Fruit fly (Drosophila melanogaster) whole organism, prepupa: Measurements from ENCODE around the gene CG4615.

Experiments
- CG11762 ChIP-seq: fragments of 200-800 bp; sonication (Bioruptor generic); optimal IDR thresholded peaks from 3 replicates; lab custom pipeline; 2016; ENCODE audit warnings: missing biosample characterization, missing genetic modification characterization; ENCODE audit not compliant: insufficient read depth
- CG6854 ChIP-seq: fragments of 200-800 bp; sonication (Bioruptor generic); optimal IDR thresholded peaks from 2 replicates; lab custom pipeline; 2017; ENCODE audit warnings: missing biosample characterization, mild to moderate bottlenecking, missing genetic modification characterization
- Gug ChIP-seq: fragments of 200-800 bp; sonication (Bioruptor generic); IDR thresholded peaks from 2 replicates; pipeline ENCODE4 v1.3.6; 2022; ENCODE audit warnings: missing biosample characterization, missing genetic modification characterization
- fkh ChIP-seq: fragments of 200-800 bp; sonication (Bioruptor generic); optimal IDR thresholded peaks from 3 replicates; lab custom pipeline; 2017; ENCODE audit warnings: missing biosample characterization, mild to moderate bottlenecking, missing genetic modification characterization, moderate library complexity
- topi ChIP-seq: fragments of 200-800 bp; sonication (Bioruptor generic); optimal IDR thresholded peaks from 3 replicates; lab custom pipeline; 2016; ENCODE audit warnings: missing biosample characterization, missing genetic modification characterization

DNA sequence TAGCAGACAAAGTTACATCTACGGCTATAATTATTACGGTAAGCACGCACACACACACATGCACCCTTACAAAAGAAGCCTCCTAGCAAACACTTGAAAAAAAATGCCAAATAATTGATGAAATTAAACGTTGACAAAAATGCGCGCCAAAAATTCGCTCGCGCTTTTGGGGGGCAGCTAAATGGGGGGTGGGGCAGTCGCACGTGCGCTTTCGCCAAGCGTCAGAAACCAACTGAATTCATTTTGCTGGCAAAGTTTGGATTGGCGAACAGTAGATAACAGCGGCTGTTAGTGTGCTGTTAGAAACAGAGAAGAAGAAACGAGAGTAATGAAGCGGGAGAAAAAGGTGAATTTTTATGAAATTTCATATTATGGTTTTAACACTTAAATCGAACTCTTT lies 36.3 kb downstream of the CG4615 start, which contains the start of gene CG12541:
- TF ChIP-seq CG6854 (GFP tag; lab: Kevin White, UChicago) (no peak), CG11762 (GFP tag; lab: Kevin White, UChicago) (no peak), fkh (no peak), Gug (GFP tag; lab: Robert Waterston, UW) (no peak), topi (GFP tag; lab: Kevin White, UChicago) (no peak)
